Fruit fly (Drosophila melanogaster) whole organism, wandering third instar larva: Measurements from ENCODE around the gene WASp.

ENCODE experiments used
- Abd-B ChIP-seq: fragments of >200 bp; optimal IDR thresholded peaks from 2 replicates; lab custom pipeline; 2017; ENCODE audit warnings: missing biosample characterization, missing genetic modification characterization
- CG32264 ChIP-seq: fragments of 200-800 bp; sonication (Bioruptor generic); optimal IDR thresholded peaks from 2 replicates; lab custom pipeline; 2016; ENCODE audit warnings: missing biosample characterization, missing genetic modification characterization
- CG9705 ChIP-seq: fragments of 200-800 bp; sonication (Bioruptor generic); optimal IDR thresholded peaks from 2 replicates; lab custom pipeline; 2018; ENCODE audit warnings: missing biosample characterization, mild to moderate bottlenecking, missing genetic modification characterization
- CrebA ChIP-seq: fragments of 200-800 bp; sonication (Bioruptor generic); optimal IDR thresholded peaks from 2 replicates; lab custom pipeline; 2016; ENCODE audit warnings: missing biosample characterization, mild to moderate bottlenecking, missing genetic modification characterization, borderline replicate concordance
- Dfd ChIP-seq: fragments of >200 bp; optimal IDR thresholded peaks from 2 replicates; lab custom pipeline; 2017; ENCODE audit warnings: missing biosample characterization, missing genetic modification characterization
- Dif ChIP-seq: fragments of 200-275, 200-300 bp; sonication (Bioruptor generic); optimal IDR thresholded peaks from 2 replicates; lab custom pipeline; 2018; ENCODE audit warnings: missing biosample characterization, missing genetic modification characterization; ENCODE audit not compliant: partially characterized antibody
- GATAd ChIP-seq: sonication (Bioruptor generic); optimal IDR thresholded peaks from 2 replicates; lab custom pipeline; 2016; ENCODE audit warnings: missing biosample characterization, missing genetic modification characterization
- Hnf4 ChIP-seq: fragments of 200-800 bp; sonication (Bioruptor generic); optimal IDR thresholded peaks from 2 replicates; lab custom pipeline; 2016; ENCODE audit warnings: missing biosample characterization, mild to moderate bottlenecking, missing genetic modification characterization
- Hr78 ChIP-seq: fragments of >200 bp; optimal IDR thresholded peaks from 2 replicates; lab custom pipeline; 2017; ENCODE audit warnings: missing biosample characterization, missing genetic modification characterization
- Mio ChIP-seq: sonication (Bioruptor generic); optimal IDR thresholded peaks from 2 replicates; lab custom pipeline; 2016; ENCODE audit warnings: missing biosample characterization, missing genetic modification characterization
- Myc ChIP-seq: fragments of >200 bp; optimal IDR thresholded peaks from 2 replicates; lab custom pipeline; 2017
- N ChIP-seq: fragments of >200 bp; optimal IDR thresholded peaks from 2 replicates; lab custom pipeline; 2018; ENCODE audit warnings: missing biosample characterization, missing external identifiers, missing genetic modification characterization
- OdsH ChIP-seq: fragments of 200-800 bp; sonication (Bioruptor generic); optimal IDR thresholded peaks from 2 replicates; lab custom pipeline; 2016; ENCODE audit warnings: missing biosample characterization, mild to moderate bottlenecking, missing genetic modification characterization
- Rel ChIP-seq, 2 experiments: fragments of 200-800 bp; sonication (Bioruptor generic) in 1 of 2; optimal IDR thresholded peaks; 2 replicates in 1 of 2; 3 replicates in 1 of 2; lab custom pipeline; 2016 to 2019; ENCODE audit warnings: mild to moderate bottlenecking in 2 of 2, missing biosample characterization in 2 of 2, missing genetic modification characterization in 2 of 2, moderate library complexity in 1 of 2
- Sp1 ChIP-seq: fragments of 200-800 bp; sonication (Bioruptor generic); optimal IDR thresholded peaks from 3 replicates; lab custom pipeline; 2019; ENCODE audit warnings: missing biosample characterization, mild to moderate bottlenecking, missing genetic modification characterization, moderate library complexity
- Vsx2 ChIP-seq: fragments of 200-300, 225-300 bp; sonication (Bioruptor generic); optimal IDR thresholded peaks from 2 replicates; lab custom pipeline; 2018; ENCODE audit warnings: missing biosample characterization, missing genetic modification characterization; ENCODE audit not compliant: partially characterized antibody
- br ChIP-seq: fragments of 200-800 bp; sonication (Bioruptor generic); optimal IDR thresholded peaks from 2 replicates; lab custom pipeline; 2016; ENCODE audit warnings: missing biosample characterization, missing genetic modification characterization
- dl ChIP-seq, 2 experiments: fragments of 175-275, 200-275 bp in 1 of 2; fragments of 200-275 bp in 1 of 2; sonication (Bioruptor generic); optimal IDR thresholded peaks; lab custom pipeline; 2018; ENCODE audit warnings: mild to moderate bottlenecking in 2 of 2, missing biosample characterization in 2 of 2, missing genetic modification characterization in 2 of 2, moderate library complexity in 2 of 2; ENCODE audit not compliant: partially characterized antibody in 2 of 2, insufficient read depth in 1 of 2
- dmrt93B ChIP-seq: fragments of 200-800 bp; sonication (Bioruptor generic); optimal IDR thresholded peaks from 2 replicates; lab custom pipeline; 2018; ENCODE audit warnings: missing biosample characterization, mild to moderate bottlenecking, missing genetic modification characterization
- dsf ChIP-seq: sonication (Bioruptor generic); optimal IDR thresholded peaks from 2 replicates; lab custom pipeline; 2016; ENCODE audit warnings: missing biosample characterization, missing genetic modification characterization, borderline replicate concordance
- ey ChIP-seq: fragments of 200-800 bp; sonication (Bioruptor generic); optimal IDR thresholded peaks from 2 replicates; lab custom pipeline; 2016; ENCODE audit warnings: missing biosample characterization, missing genetic modification characterization
- foxo ChIP-seq, 2 experiments: fragments of 200-800 bp; sonication (Bioruptor generic); optimal IDR thresholded peaks; 2 replicates in 1 of 2; 3 replicates in 1 of 2; lab custom pipeline; 2016 to 2017; ENCODE audit warnings: missing biosample characterization in 2 of 2, missing genetic modification characterization in 2 of 2
- fru ChIP-seq: fragments of 200-800 bp; sonication (Bioruptor generic); optimal IDR thresholded peaks from 3 replicates; lab custom pipeline; 2016; ENCODE audit warnings: missing biosample characterization, mild to moderate bottlenecking, missing genetic modification characterization
- h ChIP-seq: fragments of 200-800 bp; sonication (Bioruptor generic); optimal IDR thresholded peaks from 3 replicates; lab custom pipeline; 2016; ENCODE audit warnings: missing biosample characterization, mild to moderate bottlenecking, missing genetic modification characterization
- lola ChIP-seq: fragments of >200 bp; optimal IDR thresholded peaks from 2 replicates; lab custom pipeline; 2017; ENCODE audit warnings: missing biosample characterization, missing genetic modification characterization
- pan ChIP-seq: fragments of >200 bp; optimal IDR thresholded peaks from 2 replicates; lab custom pipeline; 2017
- psq ChIP-seq: fragments of 200-800 bp; sonication (Bioruptor generic); optimal IDR thresholded peaks from 3 replicates; lab custom pipeline; 2017; ENCODE audit warnings: missing biosample characterization, mild to moderate bottlenecking, missing genetic modification characterization, moderate library complexity
- sage ChIP-seq: fragments of 200-800 bp; sonication (Bioruptor generic); optimal IDR thresholded peaks from 2 replicates; lab custom pipeline; 2016; ENCODE audit warnings: missing biosample characterization, mild to moderate bottlenecking, missing genetic modification characterization
- sv ChIP-seq: fragments of 200-800 bp; sonication (Bioruptor generic); optimal IDR thresholded peaks from 3 replicates; lab custom pipeline; 2016; ENCODE audit warnings: missing biosample characterization, missing genetic modification characterization
- tai ChIP-seq: sonication (Bioruptor generic); optimal IDR thresholded peaks from 2 replicates; lab custom pipeline; 2016; ENCODE audit warnings: missing biosample characterization, missing genetic modification characterization
- usp ChIP-seq: fragments of >200 bp; optimal IDR thresholded peaks from 2 replicates; lab custom pipeline; 2017; ENCODE audit warnings: missing biosample characterization, missing genetic modification characterization
- woc ChIP-seq: sonication (Bioruptor generic); optimal IDR thresholded peaks from 2 replicates; lab custom pipeline; 2016; ENCODE audit warnings: missing biosample characterization, mild to moderate bottlenecking, missing genetic modification characterization

The WASp gene

dm6 chr3R:28856140-28856539 is 24.3 kb upstream of the WASp start:
- TF ChIP-seq foxo (GFP tag; optimal IDR thresholded peaks at IDR 0.05; lab: Kevin White, UChicago) (no peak), Dif (GFP tag; lab: Kevin White, UChicago) (no peak), h (GFP tag; lab: Kevin White, UChicago) (no peak), CG9705 (GFP tag; lab: Kevin White, UChicago) (no peak), Rel (GFP tag; optimal IDR thresholded peaks at IDR 0.05; lab: Kevin White, UChicago) (no peak), Rel (tag; optimal IDR thresholded peaks at IDR 0.05; lab: Kevin White, UChicago) (no peak), Myc (lab: Kevin White, UChicago) (no peak), Hnf4 (GFP tag; lab: Kevin White, UChicago) (no peak), sv (GFP tag; lab: Kevin White, UChicago) (no peak), N (GFP tag; lab: Kevin White, UChicago) (no peak), tai (GFP tag; lab: Kevin White, UChicago) (no peak), Hr78 (GFP tag; lab: Kevin White, UChicago) (no peak), Abd-B (GFP tag; lab: Kevin White, UChicago) (no peak), br (GFP tag; lab: Kevin White, UChicago) (no peak), CG32264 (GFP tag; lab: Kevin White, UChicago) (no peak), OdsH (GFP tag; lab: Kevin White, UChicago) (no peak)

DNA sequence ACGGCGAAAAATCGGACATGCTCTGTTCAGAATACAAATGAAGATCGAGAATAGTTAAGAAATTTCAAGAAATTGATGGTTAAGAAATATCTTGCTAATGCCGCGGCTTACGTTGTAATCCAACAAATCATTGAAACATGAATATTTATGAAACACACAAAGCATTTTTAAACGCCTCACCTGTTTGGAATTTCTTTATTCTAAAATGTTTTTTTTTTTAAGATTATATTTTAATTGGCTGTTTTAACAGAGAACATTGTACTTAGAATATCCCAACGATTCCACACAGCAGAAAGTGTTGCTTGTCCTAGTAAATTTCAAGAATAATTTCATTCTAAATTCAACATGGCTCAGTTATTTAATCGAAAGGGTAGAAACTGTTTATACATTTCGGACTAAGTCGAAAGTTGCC is 20.1 kb upstream of the WASp start:
- no peak for TF ChIP-seq Dfd (GFP tag; lab: Kevin White, UChicago)
- TF ChIP-seq dl (GFP tag; optimal IDR thresholded peaks at IDR 0.05; lab: Kevin White, UChicago; ENCODE audit: insufficient read depth in 1 of 2, partially characterized antibody in 2 of 2), result no peak
- TF ChIP-seq sage, result no peak
- TF ChIP-seq h (GFP tag; lab: Kevin White, UChicago), result no peak
- no peak for TF ChIP-seq br (GFP tag; lab: Kevin White, UChicago)
- TF ChIP-seq sv (GFP tag; lab: Kevin White, UChicago), result no peak
- no peak for TF ChIP-seq pan (lab: Kevin White, UChicago)
- no peak for TF ChIP-seq Myc (lab: Kevin White, UChicago)
- TF ChIP-seq CG9705 (GFP tag; lab: Kevin White, UChicago), result no peak
- TF ChIP-seq ey (GFP tag; lab: Kevin White, UChicago), result peak; percentile 11
- TF ChIP-seq Mio (GFP tag; lab: Kevin White, UChicago), result no peak
- no peak for TF ChIP-seq CrebA (GFP tag; lab: Kevin White, UChicago)
- TF ChIP-seq CG32264 (GFP tag; lab: Kevin White, UChicago), result no peak
- TF ChIP-seq Hr78 (GFP tag; lab: Kevin White, UChicago), result no peak
- TF ChIP-seq foxo (GFP tag; optimal IDR thresholded peaks at IDR 0.05; lab: Kevin White, UChicago), result peak in 1 of 2 experiments; percentile 31
- TF ChIP-seq GATAd (GFP tag; lab: Kevin White, UChicago), result no peak
- no peak for TF ChIP-seq dsf (GFP tag; lab: Kevin White, UChicago)
- no peak for TF ChIP-seq Vsx2 (GFP tag; lab: Kevin White, UChicago)
- no peak for TF ChIP-seq woc (GFP tag; lab: Kevin White, UChicago)
- TF ChIP-seq psq, result peak; percentile 11
- TF ChIP-seq usp, result no peak
- TF ChIP-seq fru (GFP tag; lab: Kevin White, UChicago), result peak; percentile 6

DNA sequence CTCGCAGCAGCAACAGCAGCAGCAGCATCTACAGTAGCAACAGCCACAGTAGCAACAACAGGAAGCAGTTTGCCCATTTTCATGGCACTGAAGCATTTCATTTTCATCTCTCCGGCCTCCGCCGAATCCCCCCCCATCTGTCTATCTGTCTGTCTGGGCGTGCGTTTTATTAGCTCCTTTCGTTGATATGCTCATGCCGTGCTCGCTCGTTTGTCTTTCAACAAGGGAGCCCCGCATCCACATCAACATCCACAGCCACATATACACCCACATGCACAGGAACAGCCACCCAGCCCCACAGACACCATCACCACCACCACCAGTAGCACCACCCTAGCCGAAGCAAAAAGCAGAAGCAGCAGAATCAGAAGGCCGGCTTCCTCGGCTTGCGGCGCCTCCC is 19.7 kb upstream of the WASp start:
- TF ChIP-seq Rel (GFP tag; optimal IDR thresholded peaks at IDR 0.05; lab: Kevin White, UChicago) (no peak), Rel (tag; optimal IDR thresholded peaks at IDR 0.05; lab: Kevin White, UChicago) (no peak), h (GFP tag; lab: Kevin White, UChicago) (no peak), Vsx2 (GFP tag; lab: Kevin White, UChicago) (peak; percentile 31), dmrt93B (GFP tag; lab: Kevin White, UChicago) (no peak), pan (lab: Kevin White, UChicago) (no peak), lola (GFP tag; lab: Kevin White, UChicago) (no peak)
- TF ChIP-seq, all 38 proteins: peak for 1

DNA sequence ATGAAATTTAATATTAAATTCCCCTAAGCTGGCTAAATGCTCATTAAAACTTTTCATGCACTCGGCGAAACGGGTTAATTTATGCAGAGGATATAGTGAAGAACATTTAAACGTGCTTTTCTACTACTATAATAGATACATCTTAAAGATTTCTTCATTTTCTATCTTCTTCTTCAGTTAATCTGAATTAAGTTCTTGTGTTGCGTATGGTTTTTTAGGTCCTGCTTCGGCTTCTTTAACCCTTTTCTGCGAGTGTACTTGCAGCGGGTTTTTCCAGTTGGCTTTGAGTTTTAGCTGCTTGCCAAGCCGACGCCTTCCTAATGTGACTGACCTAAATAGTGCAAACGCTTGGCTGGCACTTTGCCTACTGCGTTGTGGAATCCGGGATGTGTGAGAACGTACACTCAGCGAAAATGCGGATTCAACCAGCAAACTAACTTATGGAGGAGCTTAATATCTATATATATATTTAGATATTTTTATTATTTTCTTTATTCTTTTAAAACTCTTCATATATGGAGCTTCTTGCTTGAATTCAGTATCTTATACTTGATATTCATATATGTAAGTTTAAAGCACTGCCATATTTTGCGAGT is 18.9 kb upstream of the WASp start:
- no peak for TF ChIP-seq Sp1 (GFP tag; lab: Kevin White, UChicago)
- no peak for TF ChIP-seq CrebA (GFP tag; lab: Kevin White, UChicago)
- TF ChIP-seq usp, result no peak
- TF ChIP-seq woc (GFP tag; lab: Kevin White, UChicago), result no peak
